Fruit fly (Drosophila melanogaster) whole organism, prepupa: Measurements from ENCODE around the gene lmgB.

ENCODE experiments used
- CG11762 ChIP-seq: fragments of 200-800 bp; sonication (Bioruptor generic); optimal IDR thresholded peaks from 3 replicates; lab custom pipeline; 2016; ENCODE audit warnings: missing biosample characterization, missing genetic modification characterization; ENCODE audit not compliant: insufficient read depth
- CG15336 ChIP-seq: fragments of 200-800 bp; sonication (Bioruptor generic); IDR thresholded peaks from 2 replicates; pipeline ENCODE4 v1.3.6; 2022; ENCODE audit warnings: missing biosample characterization, missing genetic modification characterization
- CG1621 ChIP-seq: fragments of 200-800 bp; sonication (Bioruptor generic); optimal IDR thresholded peaks from 3 replicates; lab custom pipeline; 2018; ENCODE audit warnings: missing biosample characterization, mild to moderate bottlenecking, missing genetic modification characterization
- CG31627 ChIP-seq: fragments of 200-800 bp; sonication (Bioruptor generic); optimal IDR thresholded peaks from 3 replicates; lab custom pipeline; 2016; ENCODE audit warnings: missing biosample characterization, missing genetic modification characterization
- CG32006 ChIP-seq: fragments of 200-800 bp; sonication (Bioruptor generic); optimal IDR thresholded peaks from 3 replicates; lab custom pipeline; 2017; ENCODE audit warnings: missing biosample characterization, mild to moderate bottlenecking, missing genetic modification characterization
- CG4318 ChIP-seq: fragments of 200-800 bp; sonication (Bioruptor generic); optimal IDR thresholded peaks from 3 replicates; lab custom pipeline; 2017; ENCODE audit warnings: missing biosample characterization, mild to moderate bottlenecking, missing genetic modification characterization
- Eip75B ChIP-seq: fragments of 200-800 bp; sonication (Bioruptor generic); optimal IDR thresholded peaks from 3 replicates; lab custom pipeline; 2016; ENCODE audit warnings: missing biosample characterization, missing genetic modification characterization
- Gug ChIP-seq: fragments of 200-800 bp; sonication (Bioruptor generic); IDR thresholded peaks from 2 replicates; pipeline ENCODE4 v1.3.6; 2022; ENCODE audit warnings: missing biosample characterization, missing genetic modification characterization
- Hr38 ChIP-seq: sonication (Bioruptor generic); optimal IDR thresholded peaks from 2 replicates; lab custom pipeline; 2016; ENCODE audit warnings: missing biosample characterization, missing genetic modification characterization
- cyc ChIP-seq: fragments of 200-800 bp; sonication (Bioruptor generic); optimal IDR thresholded peaks from 3 replicates; lab custom pipeline; 2016; ENCODE audit warnings: missing biosample characterization, missing genetic modification characterization
- dsx ChIP-seq: fragments of 200-800 bp; optimal IDR thresholded peaks from 3 replicates; lab custom pipeline; 2019; ENCODE audit warnings: missing biosample characterization, mild to moderate bottlenecking, missing genetic modification characterization, moderate library complexity; ENCODE audit not compliant: poor library complexity, severe bottlenecking
- fd85E ChIP-seq: fragments of 200-800 bp; sonication (Bioruptor generic); optimal IDR thresholded peaks from 3 replicates; lab custom pipeline; 2016; ENCODE audit warnings: missing biosample characterization, missing genetic modification characterization
- pdm3 ChIP-seq: fragments of 200-800 bp; sonication (Bioruptor generic); optimal IDR thresholded peaks from 3 replicates; lab custom pipeline; 2016; ENCODE audit warnings: missing biosample characterization, missing genetic modification characterization

- TF ChIP-seq CG4318 (GFP tag; lab: Kevin White, UChicago) (no peak), CG11762 (GFP tag; lab: Kevin White, UChicago) (no peak), cyc (GFP tag; lab: Kevin White, UChicago) (no peak), CG31627 (no peak), Gug (GFP tag; lab: Robert Waterston, UW) (no peak), Hr38 (GFP tag; lab: Kevin White, UChicago) (no peak), fd85E (GFP tag; lab: Kevin White, UChicago) (no peak), dsx (no peak), CG1621 (tag; lab: Kevin White, UChicago) (no peak), CG15336 (no peak), pdm3 (no peak), Eip75B (GFP tag; lab: Kevin White, UChicago) (no peak), CG32006 (GFP tag; lab: Kevin White, UChicago) (no peak)
Measured at dm6 chr2L:8490439-8490838, 38.0 kb downstream of the lmgB start, which contains the start of gene CG43400.
